Worm (Caenorhabditis elegans): ENCODE data around the gene T25D1.2.
A peak's percentile ranks its signal among the peaks of the same experiment; 100 is the strongest.

The T25D1.2 gene

DNA sequence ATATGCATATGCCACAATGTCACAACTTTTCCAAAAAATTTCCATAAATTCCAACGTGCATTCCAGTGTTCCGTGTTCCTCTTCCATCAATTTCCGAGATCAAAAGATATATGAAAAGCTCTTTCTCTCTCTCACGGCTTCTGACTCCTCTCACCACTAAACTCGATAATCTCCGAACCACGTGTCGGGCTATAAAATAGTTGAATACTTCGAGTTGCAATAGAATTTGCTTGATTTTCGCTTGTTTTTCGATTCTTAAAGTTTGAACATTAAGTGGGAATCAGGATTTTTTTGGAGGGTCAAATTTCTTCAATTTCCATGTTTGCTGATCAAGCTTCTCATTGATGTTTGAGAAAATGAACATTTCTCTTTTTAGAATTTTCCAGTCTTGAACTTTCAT is 30.0 kb upstream of the T25D1.2 start:
- no peak for TF ChIP-seq nfya-2 (GFP tag; IDR thresholded peaks at IDR 0.05)
- no peak for TF ChIP-seq mxl-1 (tag; optimal IDR thresholded peaks at IDR 0.05)
- TF ChIP-seq snpc-4 (GFP tag; optimal IDR thresholded peaks at IDR 0.05), result no peak
- TF ChIP-seq snpc-4 (tag; optimal IDR thresholded peaks at IDR 0.05), result no peak
- no peak for TF ChIP-seq tbp1 (GFP tag; optimal IDR thresholded peaks at IDR 0.05)
- TF ChIP-seq snpc-1.1 (tag; optimal IDR thresholded peaks at IDR 0.05; ENCODE audit: insufficient read depth), result no peak
- no peak for TF ChIP-seq ztf-26 (tag; optimal IDR thresholded peaks at IDR 0.05)
- TF ChIP-seq bed-1 (GFP tag; IDR thresholded peaks at IDR 0.05), result no peak
- TF ChIP-seq egl-18 (GFP tag; IDR thresholded peaks at IDR 0.05), result no peak
- no peak for TF ChIP-seq unc-130 (GFP tag; optimal IDR thresholded peaks at IDR 0.05)
- TF ChIP-seq T07F8.4 (tag; optimal IDR thresholded peaks at IDR 0.05), result no peak
- no peak for TF ChIP-seq Y67H2A.10 (GFP tag; conservative IDR thresholded peaks at IDR 0.05)
- TF ChIP-seq egl-44 (GFP tag; IDR thresholded peaks at IDR 0.05), result no peak
- no peak for TF ChIP-seq tbx-9 (tag; optimal IDR thresholded peaks at IDR 0.05; ENCODE audit: borderline replicate concordance)
- no peak for TF ChIP-seq unc-62 (GFP tag; optimal IDR thresholded peaks at IDR 0.05)
- no peak for TF ChIP-seq nhr-27 (tag; optimal IDR thresholded peaks at IDR 0.05)
- no peak for TF ChIP-seq snpc-3.4 (tag; optimal IDR thresholded peaks at IDR 0.05)
- no peak for TF ChIP-seq ceh-100 (GFP tag; IDR thresholded peaks at IDR 0.05)
- no peak for TF ChIP-seq F33H1.4 (GFP tag; IDR thresholded peaks at IDR 0.05)
- no peak for TF ChIP-seq hrde-1 (tag; optimal IDR thresholded peaks at IDR 0.05; ENCODE audit: borderline replicate concordance)
- TF ChIP-seq Y53G8AR.9 (GFP tag; conservative IDR thresholded peaks at IDR 0.05), result no peak

- no peak for TF ChIP-seq hlh-26 (GFP tag; conservative IDR thresholded peaks at IDR 0.05)
- no peak for TF ChIP-seq lag-1 (GFP tag; IDR thresholded peaks at IDR 0.05)
- peak; percentile 88 for TF ChIP-seq nhr-80 (tag; optimal IDR thresholded peaks at IDR 0.05)
These were observed 28.2 kb upstream of the T25D1.2 start, which contains the start of gene cah-3 for ce11 chrX:16487068-16487658. cah-3 (plus strand) TSS chrX:16487481.

- TF ChIP-seq sdz-38 (tag; optimal IDR thresholded peaks at IDR 0.05) (no peak), mxl-1 (tag; optimal IDR thresholded peaks at IDR 0.05) (no peak), B0019.2 (GFP tag; conservative IDR thresholded peaks at IDR 0.05) (no peak), F23B12.7 (tag; optimal IDR thresholded peaks at IDR 0.05; ENCODE audit: insufficient read depth) (no peak), fkh-3 (tag; optimal IDR thresholded peaks at IDR 0.05) (no peak), tbx-9 (tag; optimal IDR thresholded peaks at IDR 0.05; ENCODE audit: borderline replicate concordance) (no peak), tbp1 (GFP tag; optimal IDR thresholded peaks at IDR 0.05) (no peak), attf-6 (GFP tag; IDR thresholded peaks at IDR 0.05) (no peak), hlh-26 (GFP tag; conservative IDR thresholded peaks at IDR 0.05) (no peak)
These were observed 24.6 kb upstream of the T25D1.2 start for ce11 chrX:16490753-16491152.

DNA sequence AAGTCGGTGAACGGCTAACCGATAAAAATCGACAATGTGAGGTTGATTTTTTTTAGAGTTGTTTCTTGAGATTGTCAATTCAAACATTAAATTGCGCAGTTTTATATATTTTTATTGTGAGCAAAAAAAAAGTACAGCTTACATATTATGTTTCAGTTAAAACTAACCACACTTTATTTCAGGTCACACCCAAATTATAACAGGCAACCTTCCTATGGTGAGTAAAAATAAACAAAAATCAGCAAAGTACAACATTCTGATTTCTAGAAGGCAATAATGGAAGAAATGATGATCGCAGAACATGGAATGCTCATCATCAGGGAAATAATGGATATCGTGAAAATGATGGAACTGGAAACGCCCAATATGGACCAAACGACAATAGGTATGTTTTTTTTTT is 20.7 kb upstream of the T25D1.2 start, which contains the start of gene K05G3.2:
K05G3.2 (plus strand) TSS at position 301 of the 400 bp plus-strand sequence.
- TF ChIP-seq madf-10 (tag; optimal IDR thresholded peaks at IDR 0.05) (no peak), ama-1 (optimal IDR thresholded peaks at IDR 0.05) (no peak), ama-1 (GFP tag; optimal IDR thresholded peaks at IDR 0.05) (no peak), nhr-27 (tag; optimal IDR thresholded peaks at IDR 0.05) (no peak), nhr-179 (tag; optimal IDR thresholded peaks at IDR 0.05) (no peak), hlh-12 (tag; optimal IDR thresholded peaks at IDR 0.05) (no peak), F23B12.7 (tag; optimal IDR thresholded peaks at IDR 0.05; ENCODE audit: insufficient read depth) (no peak), ztf-28 (GFP tag; IDR thresholded peaks at IDR 0.05) (no peak)

All from whole organism, young adult.